Fruit fly (Drosophila melanogaster) whole organism, pupa: ENCODE results near the gene alpha-Man-IIb.

Experiments used
- CG10348 ChIP-seq: fragments of 200-800 bp; sonication (Bioruptor generic); IDR thresholded peaks from 2 replicates; pipeline ENCODE4 v1.3.6; 2022; ENCODE audit warnings: missing biosample characterization, missing genetic modification characterization
- CG12605 ChIP-seq: fragments of 200-800 bp; sonication (Bioruptor generic); IDR thresholded peaks from 2 replicates; pipeline ENCODE4 v1.3.6; 2022; ENCODE audit warnings: missing biosample characterization, missing genetic modification characterization
- CG13204 ChIP-seq: fragments of 200-800 bp; sonication (Bioruptor generic); optimal IDR thresholded peaks from 2 replicates; lab custom pipeline; 2018; ENCODE audit warnings: missing biosample characterization, mild to moderate bottlenecking, missing genetic modification characterization, moderate library complexity
- CG14655 ChIP-seq: fragments of 200-800 bp; sonication (Bioruptor generic); optimal IDR thresholded peaks from 3 replicates; lab custom pipeline; 2017; ENCODE audit warnings: mild to moderate bottlenecking, missing biosample characterization, missing genetic modification reagents, missing genetic modification characterization
- CG15710 ChIP-seq: fragments of 200-800 bp; sonication (Bioruptor generic); optimal IDR thresholded peaks from 2 replicates; lab custom pipeline; 2018; ENCODE audit warnings: missing biosample characterization, mild to moderate bottlenecking, missing genetic modification characterization, moderate library complexity
- CG17806 ChIP-seq: fragments of 200-800 bp; sonication (Bioruptor generic); optimal IDR thresholded peaks from 2 replicates; lab custom pipeline; 2018; ENCODE audit warnings: missing biosample characterization, mild to moderate bottlenecking, missing genetic modification characterization, moderate library complexity
- CG32121 ChIP-seq: fragments of 200-800 bp; sonication (Bioruptor generic); IDR thresholded peaks from 2 replicates; pipeline ENCODE4 v1.3.6; 2022; ENCODE audit warnings: missing biosample characterization, missing genetic modification characterization
- CG34367 ChIP-seq: fragments of 200-800 bp; sonication (Bioruptor generic); optimal IDR thresholded peaks from 2 replicates; lab custom pipeline; 2018; ENCODE audit warnings: missing biosample characterization, mild to moderate bottlenecking, missing genetic modification characterization
- CG4496 ChIP-seq: fragments of 200-800 bp; sonication (Bioruptor generic); IDR thresholded peaks from 3 replicates; pipeline ENCODE4 v1.3.6; 2022; ENCODE audit warnings: missing biosample characterization, missing genetic modification characterization
- CG8159 ChIP-seq: fragments of 200-800 bp; sonication (Bioruptor generic); optimal IDR thresholded peaks from 3 replicates; lab custom pipeline; 2018; ENCODE audit warnings: missing biosample characterization, mild to moderate bottlenecking, missing genetic modification characterization, moderate library complexity
- CG8301 ChIP-seq: fragments of 200-800 bp; sonication (Bioruptor generic); optimal IDR thresholded peaks from 2 replicates; lab custom pipeline; 2018; ENCODE audit warnings: missing biosample characterization, mild to moderate bottlenecking, missing genetic modification characterization
- CG9948 ChIP-seq: fragments of 200-800 bp; sonication (Bioruptor generic); optimal IDR thresholded peaks from 2 replicates; lab custom pipeline; 2018; ENCODE audit warnings: missing biosample characterization, mild to moderate bottlenecking, missing genetic modification characterization, moderate library complexity
- D1 ChIP-seq: fragments of 200-800 bp; sonication (Bioruptor generic); optimal IDR thresholded peaks from 2 replicates; lab custom pipeline; 2018; ENCODE audit warnings: missing biosample characterization, mild to moderate bottlenecking, missing genetic modification characterization, moderate library complexity
- EcR ChIP-seq: fragments of 200-800 bp; sonication (Bioruptor generic); optimal IDR thresholded peaks from 3 replicates; lab custom pipeline; 2019; ENCODE audit warnings: missing biosample characterization, missing genetic modification characterization, mild to moderate bottlenecking, moderate library complexity, missing genetic modification reagents
- Ets98B ChIP-seq: fragments of 200-800 bp; sonication (Bioruptor generic); IDR thresholded peaks from 2 replicates; pipeline ENCODE4 v1.3.6; 2022; ENCODE audit warnings: missing biosample characterization, missing genetic modification characterization
- Pif1A ChIP-seq: fragments of 200-800 bp; sonication (Bioruptor generic); optimal IDR thresholded peaks from 3 replicates; lab custom pipeline; 2016; ENCODE audit warnings: missing biosample characterization, missing genetic modification characterization
- Pif1B ChIP-seq: fragments of 200-800 bp; sonication (Bioruptor generic); optimal IDR thresholded peaks from 3 replicates; lab custom pipeline; 2016; ENCODE audit warnings: missing biosample characterization, missing genetic modification characterization
- Snoo ChIP-seq: fragments of 200-800 bp; sonication (Bioruptor generic); optimal IDR thresholded peaks from 3 replicates; lab custom pipeline; 2017; ENCODE audit warnings: missing biosample characterization, mild to moderate bottlenecking, missing genetic modification characterization, inconsistent platforms
- fd96Ca ChIP-seq: fragments of 200-800 bp; sonication (Bioruptor generic); IDR thresholded peaks from 3 replicates; pipeline ENCODE4 v1.3.6; 2022; ENCODE audit warnings: missing biosample characterization, missing genetic modification characterization
- gl ChIP-seq: fragments of 200-800 bp; sonication (Bioruptor generic); optimal IDR thresholded peaks from 2 replicates; lab custom pipeline; 2018; ENCODE audit warnings: missing biosample characterization, mild to moderate bottlenecking, missing genetic modification characterization
- rn ChIP-seq: fragments of 200-800 bp; sonication (Bioruptor generic); IDR thresholded peaks from 2 replicates; pipeline ENCODE4 v1.3.6; 2022; ENCODE audit warnings: missing biosample characterization, missing genetic modification characterization

Gene alpha-Man-IIb

DNA sequence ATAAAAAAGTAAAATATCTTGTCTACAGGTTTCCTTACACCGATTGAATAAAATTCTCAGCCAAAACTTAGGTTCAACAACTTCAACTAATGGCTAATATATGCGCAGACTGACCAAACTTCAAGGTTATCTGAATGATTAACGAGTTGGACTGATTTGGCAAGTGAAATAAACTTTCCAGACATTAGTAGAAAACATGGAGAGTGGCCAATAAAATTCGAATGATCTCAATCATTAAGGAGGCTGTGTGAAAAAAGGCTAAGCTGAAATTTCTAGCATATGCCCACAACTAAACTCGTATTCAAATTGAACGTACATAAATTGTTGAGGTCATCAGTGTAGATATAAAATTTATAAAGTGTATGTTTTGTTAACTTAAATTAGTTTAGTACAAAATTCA, 24.5 kb upstream of the alpha-Man-IIb start, which contains the start of gene CG5614:
TSS of gene CG5614 (plus strand) at position 301 of the 400 bp plus-strand sequence.
- no peak for TF ChIP-seq Pif1A (GFP tag; lab: Kevin White, UChicago)
- TF ChIP-seq fd96Ca (GFP tag; lab: Robert Waterston, UW), result no peak
- no peak for TF ChIP-seq D1 (tag; lab: Kevin White, UChicago)
- no peak for TF ChIP-seq Snoo (tag; lab: Kevin White, UChicago)
- no peak for TF ChIP-seq Pif1B
- no peak for TF ChIP-seq CG13204 (GFP tag; lab: Kevin White, UChicago)

DNA sequence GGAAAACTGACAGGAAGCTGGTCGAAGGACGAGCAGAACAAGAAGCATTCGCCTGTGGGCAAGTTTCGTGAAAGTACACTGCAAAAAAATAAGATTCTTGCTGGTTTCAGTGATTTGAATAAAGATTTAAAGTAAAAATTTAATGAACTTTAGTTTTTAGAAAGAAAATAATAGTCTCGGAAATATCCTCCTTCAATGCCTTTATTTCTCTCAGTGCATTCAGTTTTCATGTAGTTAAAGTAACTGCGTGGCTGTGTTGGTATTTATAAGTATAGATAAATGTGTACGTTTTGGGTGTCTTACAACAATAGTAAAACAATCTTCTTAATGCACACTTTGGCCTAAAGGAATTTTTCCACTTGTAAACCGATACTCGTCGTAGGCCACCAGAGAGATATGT, 19.8 kb upstream of the alpha-Man-IIb start:
- TF ChIP-seq CG32121, result no peak
- no peak for TF ChIP-seq CG4496 (GFP tag; lab: Robert Waterston, UW)
- no peak for TF ChIP-seq EcR (GFP tag; lab: Kevin White, UChicago)
- TF ChIP-seq D1 (tag; lab: Kevin White, UChicago), result no peak
- TF ChIP-seq CG10348 (GFP tag; lab: Robert Waterston, UW), result no peak
- TF ChIP-seq Snoo (tag; lab: Kevin White, UChicago), result no peak
- no peak for TF ChIP-seq CG9948
- TF ChIP-seq Pif1A (GFP tag; lab: Kevin White, UChicago), result no peak
- no peak for TF ChIP-seq CG8159 (tag; lab: Kevin White, UChicago)
- no peak for TF ChIP-seq CG13204 (GFP tag; lab: Kevin White, UChicago)
- no peak for TF ChIP-seq CG17806
- TF ChIP-seq CG15710, result no peak
- TF ChIP-seq CG34367, result no peak

- TF ChIP-seq CG34367 (no peak), CG10348 (GFP tag; lab: Robert Waterston, UW) (no peak), CG8301 (tag; lab: Kevin White, UChicago) (no peak), CG9948 (no peak), D1 (tag; lab: Kevin White, UChicago) (no peak), CG8159 (tag; lab: Kevin White, UChicago) (no peak), Pif1A (GFP tag; lab: Kevin White, UChicago) (no peak), CG4496 (GFP tag; lab: Robert Waterston, UW) (no peak), gl (tag; lab: Kevin White, UChicago) (no peak)
Observed at dm6 chr3R:15786538-15786937, 17.5 kb upstream of the alpha-Man-IIb start, which contains the start of gene CG9590. Gene CG9590 (plus strand): TSS chr3R:15786703.

DNA sequence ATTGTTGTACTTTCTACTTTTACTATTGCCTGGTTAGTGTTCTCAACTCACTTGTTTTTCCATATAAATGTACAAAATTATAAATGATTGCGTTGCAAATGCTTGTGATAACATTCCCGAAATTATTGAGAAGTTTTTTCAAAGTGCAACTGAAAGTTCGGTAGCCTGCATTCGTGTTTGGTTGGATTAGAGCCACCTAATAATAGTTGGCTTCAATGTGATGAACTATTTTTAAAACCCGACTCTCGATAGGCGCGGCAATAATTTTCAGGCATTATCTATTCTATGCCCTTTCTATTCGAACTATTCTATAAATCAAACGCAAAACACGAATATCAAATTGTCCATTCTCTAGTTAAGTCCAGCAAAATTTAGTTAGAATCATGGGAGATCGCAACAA, 15.8 kb upstream of the alpha-Man-IIb start, which contains the start of gene Uros2:
TSS of gene Uros2 (plus strand) at position 301 of the 400 bp plus-strand sequence.
- TF ChIP-seq EcR (GFP tag; lab: Kevin White, UChicago) (no peak), Ets98B (GFP tag; lab: Robert Waterston, UW) (no peak), CG14655 (GFP tag; lab: Kevin White, UChicago) (no peak), Pif1B (no peak), fd96Ca (GFP tag; lab: Robert Waterston, UW) (no peak), CG13204 (GFP tag; lab: Kevin White, UChicago) (no peak), D1 (tag; lab: Kevin White, UChicago) (no peak), CG4496 (GFP tag; lab: Robert Waterston, UW) (no peak), rn (GFP tag; lab: Robert Waterston, UW) (no peak), CG8301 (tag; lab: Kevin White, UChicago) (no peak), Snoo (tag; lab: Kevin White, UChicago) (no peak), Pif1A (GFP tag; lab: Kevin White, UChicago) (no peak), CG15710 (no peak), CG12605 (no peak), CG34367 (no peak), CG10348 (GFP tag; lab: Robert Waterston, UW) (no peak), CG8159 (tag; lab: Kevin White, UChicago) (no peak), CG9948 (no peak), CG17806 (no peak)

dm6 chr3R:15792427-15792826, 11.6 kb upstream of the alpha-Man-IIb start, which contains the start of gene Acyp2:
Gene Acyp2 (plus strand): TSS chr3R:15792688.
- TF ChIP-seq fd96Ca (GFP tag; lab: Robert Waterston, UW), result no peak

DNA sequence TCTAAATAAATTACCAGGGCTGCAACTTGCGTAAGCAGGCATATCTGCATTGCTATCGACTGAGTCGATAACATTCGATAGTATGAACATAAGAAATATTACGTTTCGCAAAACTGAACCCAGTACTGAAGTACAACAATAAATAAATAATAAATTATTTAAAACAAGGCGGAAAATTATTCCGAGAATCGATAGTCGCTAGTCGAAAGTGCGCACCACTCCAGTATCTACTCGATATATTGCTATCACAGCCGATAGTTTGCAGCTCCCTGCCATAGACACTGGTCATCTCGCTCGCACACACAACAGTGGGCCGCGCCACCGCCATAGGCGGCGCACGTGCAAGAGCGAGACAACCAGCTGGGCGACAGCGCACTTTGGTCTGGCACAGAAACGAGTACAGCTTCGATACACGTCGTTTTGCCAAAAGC, 10.7 kb upstream of the alpha-Man-IIb start, which contains the start of gene nsl1:
TSS of gene nsl1 (plus strand) at position 411 of the 431 bp plus-strand sequence.
- TF ChIP-seq CG4496 (GFP tag; lab: Robert Waterston, UW) (peak; percentile 72; the same call in 2 of the 3 replicates), Snoo (tag; lab: Kevin White, UChicago) (peak; percentile 58), gl (tag; lab: Kevin White, UChicago) (peak; percentile 56), rn (GFP tag; lab: Robert Waterston, UW) (0 out of 2 replicates have a peak, but pooled peaks have one; percentile 18), Pif1B (peak; percentile 63), CG12605 (0 out of 2 replicates have a peak, but pooled peaks have one; percentile 22), Pif1A (GFP tag; lab: Kevin White, UChicago) (no peak), CG9948 (no peak), CG8301 (tag; lab: Kevin White, UChicago) (no peak), CG8159 (tag; lab: Kevin White, UChicago) (peak; percentile 34), CG32121 (no peak), CG15710 (peak; percentile 31), fd96Ca (GFP tag; lab: Robert Waterston, UW) (peak; percentile 39; the same call in 1 of the 3 replicates), Ets98B (GFP tag; lab: Robert Waterston, UW) (peak; percentile 51), CG34367 (peak; percentile 4)
